Worm (Caenorhabditis elegans) whole organism, L1 larva: ENCODE results near the gene F54B11.10.

ENCODE experiments used
- C16A3.4 ChIP-seq: fragments of 150-350 bp; optimal IDR thresholded peaks from 2 replicates; lab custom pipeline; 2014; ENCODE audit warnings: missing biosample characterization, missing genetic modification characterization
- F16B12.6 ChIP-seq: fragments of 150-350 bp; optimal IDR thresholded peaks from 2 replicates; lab custom pipeline; 2014; ENCODE audit warnings: missing biosample characterization, missing genetic modification characterization
- Y116A8C.19 ChIP-seq: sonication (generic microtip); optimal IDR thresholded peaks from 2 replicates; lab custom pipeline; 2016; ENCODE audit warnings: missing compliant biosample characterization, missing genetic modification characterization, borderline replicate concordance
- alr-1 ChIP-seq: fragments of 200-800 bp; sonication (Bioruptor generic); optimal IDR thresholded peaks from 2 replicates; lab custom pipeline; 2018; ENCODE audit warnings: borderline replicate concordance, mild to moderate bottlenecking, missing genetic modification characterization, missing compliant biosample characterization
- aly-2 ChIP-seq: fragments of 150-350 bp; optimal IDR thresholded peaks from 2 replicates; lab custom pipeline; 2014; ENCODE audit warnings: missing biosample characterization, missing genetic modification characterization
- ceh-82 ChIP-seq, 3 experiments: fragments of 150-350 bp in 1 of 3; sonication (generic microtip) in 2 of 3; optimal IDR thresholded peaks; 2 replicates each; lab custom pipeline; 2014 to 2017; ENCODE audit warnings: missing biosample characterization in 3 of 3, missing genetic modification characterization in 3 of 3
- ceh-90 ChIP-seq: sonication (generic microtip); optimal IDR thresholded peaks from 2 replicates; lab custom pipeline; 2016; ENCODE audit warnings: missing genetic modification characterization, missing compliant biosample characterization
- dpl-1 ChIP-seq, 3 experiments: fragments of 150-350 bp in 2 of 3; sonication (generic microtip) in 1 of 3; optimal IDR thresholded peaks; 2 replicates each; lab custom pipeline; 2014 to 2017; ENCODE audit warnings: missing biosample characterization in 3 of 3, missing genetic modification characterization in 3 of 3, missing genetic modification reagents in 3 of 3
- efl-1 ChIP-seq, 4 experiments: fragments of 150-350 bp; optimal IDR thresholded peaks in 3 of 4; peaks in 1 of 4; 1 replicate in 1 of 4; 2 replicates in 3 of 4; lab custom pipeline; 2014; ENCODE audit warnings: missing biosample characterization in 2 of 4, missing genetic modification characterization in 2 of 4, missing genetic modification reagents in 2 of 4
- efl-3 ChIP-seq: fragments of 200-800 bp; sonication (Bioruptor generic); optimal IDR thresholded peaks from 2 replicates; lab custom pipeline; 2018; ENCODE audit warnings: mild to moderate bottlenecking, missing genetic modification characterization, missing compliant biosample characterization
- elt-2 ChIP-seq: sonication (generic microtip); optimal IDR thresholded peaks from 2 replicates; lab custom pipeline; 2016; ENCODE audit warnings: missing genetic modification characterization, mild to moderate bottlenecking, inconsistent platforms, missing compliant biosample characterization, missing genetic modification reagents
- elt-3 ChIP-seq, 6 experiments: fragments of 150-350 bp in 1 of 6; sonication (generic microtip); optimal IDR thresholded peaks; 2 replicates each; lab custom pipeline; 2017 to 2018; ENCODE audit warnings: missing biosample characterization in 6 of 6, missing genetic modification characterization in 6 of 6, inconsistent platforms in 1 of 6
- ets-5 ChIP-seq: fragments of 200-800 bp; sonication (Bioruptor generic); IDR thresholded peaks from 2 replicates; pipeline ENCODE4 v1.3.6; 2022; ENCODE audit warnings: missing genetic modification characterization, missing compliant biosample characterization
- fkh-10 ChIP-seq: sonication (generic microtip); optimal IDR thresholded peaks from 2 replicates; lab custom pipeline; 2017; ENCODE audit warnings: missing biosample characterization, missing genetic modification reagents, missing genetic modification characterization
- fkh-4 ChIP-seq: sonication (generic microtip); optimal IDR thresholded peaks from 2 replicates; lab custom pipeline; 2016; ENCODE audit warnings: missing compliant biosample characterization, missing genetic modification characterization, borderline replicate concordance
- grh-1 ChIP-seq: fragments of 200-800 bp; sonication (Bioruptor generic); IDR thresholded peaks from 2 replicates; pipeline ENCODE4 v1.3.6; 2022; ENCODE audit warnings: missing genetic modification reagents, missing genetic modification characterization, missing compliant biosample characterization
- irx-1 ChIP-seq: sonication (generic microtip); optimal IDR thresholded peaks from 2 replicates; lab custom pipeline; 2016; ENCODE audit warnings: missing genetic modification characterization, missing compliant biosample characterization
- lin-35 ChIP-seq, 2 experiments: fragments of 150-350 bp; optimal IDR thresholded peaks; 2 replicates each; lab custom pipeline; 2014; ENCODE audit warnings: missing biosample characterization in 2 of 2, missing genetic modification characterization in 2 of 2, missing genetic modification reagents in 2 of 2
- lin-39 ChIP-seq: fragments of 150-350 bp; optimal IDR thresholded peaks from 2 replicates; lab custom pipeline; 2014; ENCODE audit warnings: missing biosample characterization, missing genetic modification reagents, missing genetic modification characterization
- mab-9 ChIP-seq: fragments of 200-800 bp; sonication (Bioruptor generic); IDR thresholded peaks from 2 replicates; pipeline ENCODE4 v1.3.6; 2022; ENCODE audit warnings: missing genetic modification reagents, missing genetic modification characterization, missing compliant biosample characterization
- mep-1 ChIP-seq: fragments of 150-350 bp; optimal IDR thresholded peaks from 2 replicates; lab custom pipeline; 2014; ENCODE audit warnings: missing biosample characterization, missing genetic modification characterization
- nhr-11 ChIP-seq: fragments of 150-350 bp; optimal IDR thresholded peaks from 2 replicates; lab custom pipeline; 2014; ENCODE audit warnings: missing biosample characterization, missing genetic modification characterization
- nhr-12 ChIP-seq: sonication (generic microtip); optimal IDR thresholded peaks from 2 replicates; lab custom pipeline; 2017; ENCODE audit warnings: missing biosample characterization, missing genetic modification characterization
- nhr-28 ChIP-seq: fragments of 150-350 bp; optimal IDR thresholded peaks from 2 replicates; lab custom pipeline; 2014; ENCODE audit warnings: missing biosample characterization, missing genetic modification characterization
- nhr-76 ChIP-seq: sonication (generic microtip); optimal IDR thresholded peaks from 2 replicates; lab custom pipeline; 2017; ENCODE audit warnings: missing biosample characterization, missing genetic modification characterization
- nhr-77 ChIP-seq: fragments of 150-350 bp; optimal IDR thresholded peaks from 2 replicates; lab custom pipeline; 2014; ENCODE audit warnings: missing biosample characterization, missing genetic modification characterization
- pag-3 ChIP-seq: sonication (generic microtip); optimal IDR thresholded peaks from 2 replicates; lab custom pipeline; 2017; ENCODE audit warnings: missing genetic modification characterization, mild to moderate bottlenecking, missing compliant biosample characterization, antibody characterized with exemption, borderline replicate concordance; ENCODE audit not compliant: insufficient read depth
- pqm-1 ChIP-seq: sonication (generic microtip); optimal IDR thresholded peaks from 3 replicates; lab custom pipeline; 2017; ENCODE audit warnings: missing biosample characterization, missing genetic modification characterization
- rnt-1 ChIP-seq: sonication (generic microtip); optimal IDR thresholded peaks from 2 replicates; lab custom pipeline; 2016; ENCODE audit warnings: mild to moderate bottlenecking, missing genetic modification characterization, moderate library complexity, missing compliant biosample characterization
- swsn-7 ChIP-seq: sonication (generic microtip); optimal IDR thresholded peaks from 2 replicates; lab custom pipeline; 2016; ENCODE audit warnings: missing genetic modification characterization, missing compliant biosample characterization
- ztf-11 ChIP-seq, 2 experiments: sonication (generic microtip); optimal IDR thresholded peaks; 2 replicates each; lab custom pipeline; 2016 to 2017; ENCODE audit warnings: missing genetic modification characterization in 2 of 2, missing biosample characterization in 1 of 2, missing compliant biosample characterization in 1 of 2

The F54B11.10 gene

DNA sequence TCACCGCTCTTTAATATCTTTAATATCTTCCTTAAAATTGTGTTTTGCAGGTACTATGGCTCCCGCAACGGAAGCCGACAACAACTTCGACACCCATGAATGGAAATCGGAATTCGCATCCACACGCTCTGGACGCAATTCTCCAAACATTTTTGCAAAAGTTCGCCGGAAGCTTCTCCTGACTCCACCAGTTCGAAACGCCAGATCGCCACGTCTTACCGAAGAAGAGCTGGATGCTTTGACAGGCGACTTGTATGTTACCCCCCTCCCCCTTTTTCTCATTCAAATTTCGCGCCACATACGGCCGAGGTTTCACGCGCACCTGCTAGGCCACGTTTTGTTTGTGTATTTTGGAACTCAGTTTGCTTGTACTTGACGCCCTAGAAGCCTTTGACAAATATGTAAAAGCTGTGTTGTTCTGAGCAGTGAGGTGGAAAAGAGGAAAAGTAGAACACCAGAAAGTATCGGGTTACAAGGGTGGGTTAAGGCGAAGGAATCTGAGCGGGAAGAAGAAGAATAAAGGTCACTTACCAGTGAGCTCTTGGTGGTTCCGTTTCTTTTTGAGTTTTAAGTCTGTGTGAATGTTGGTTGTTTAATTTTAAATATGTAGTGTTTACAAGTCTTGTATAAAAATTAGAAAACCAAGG lies 2.9 kb downstream of the F54B11.10 start, which contains the start of gene unc-84 (continued):
- TF ChIP-seq rnt-1 (tag; lab: Kevin White, UChicago): peak; percentile 59
- peak; percentile 45 to 77 for TF ChIP-seq lin-35 (GFP tag; optimal IDR thresholded peaks at IDR 0.05; lab: Kevin White, UChicago)
- no peak for TF ChIP-seq Y116A8C.19 (tag; lab: Kevin White, UChicago)
- TF ChIP-seq nhr-28 (tag; lab: Kevin White, UChicago): no peak
- no peak for TF ChIP-seq aly-2 (tag; lab: Kevin White, UChicago)
- TF ChIP-seq ceh-82 (tag; optimal IDR thresholded peaks at IDR 0.05; lab: Kevin White, UChicago): no peak
- peak; percentile 54 to 78 (median 68) for TF ChIP-seq dpl-1 (GFP tag; optimal IDR thresholded peaks at IDR 0.05; lab: Kevin White, UChicago)
- no peak for TF ChIP-seq mep-1 (tag; lab: Kevin White, UChicago)
- TF ChIP-seq ztf-11 (tag; optimal IDR thresholded peaks at IDR 0.05; lab: Kevin White, UChicago): peak in 1 of 2 experiments; percentile 35
- TF ChIP-seq nhr-76 (tag; lab: Kevin White, UChicago): no peak
- TF ChIP-seq F16B12.6: no peak
- no peak for TF ChIP-seq pag-3 (tag; lab: Kevin White, UChicago)
- TF ChIP-seq ceh-90: peak; percentile 38

DNA sequence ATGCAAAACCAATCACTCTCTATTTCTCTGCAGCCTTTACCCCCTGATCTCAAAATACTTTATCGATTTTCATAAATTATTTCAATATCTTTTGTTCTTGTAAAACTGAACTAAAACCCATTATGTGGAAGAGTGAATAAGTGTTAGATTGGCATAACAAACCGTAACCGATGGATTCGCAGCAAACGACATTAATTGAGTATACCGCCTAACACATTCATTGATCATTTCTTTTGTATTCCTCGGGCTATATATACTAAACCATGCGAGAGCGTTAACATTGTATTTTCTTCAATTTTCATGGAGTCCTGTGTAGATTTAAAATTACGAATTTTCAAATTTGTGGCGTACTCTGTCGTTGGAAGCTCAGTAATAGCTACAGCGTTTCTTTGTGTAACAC lies 7.8 kb downstream of the F54B11.10 start, which contains the start of gene col-9:
col-9 (plus strand) TSS at position 301 of the 400 bp plus-strand sequence.
- TF ChIP-seq nhr-76 (tag; lab: Kevin White, UChicago) (no peak), nhr-12 (no peak), efl-1 (optimal IDR thresholded peaks at IDR 0.05; lab: Kevin White, UChicago) (no peak), efl-1 (GFP tag; optimal IDR thresholded peaks at IDR 0.05 in 1 of 2; lab: Kevin White, UChicago) (peak in 1 of 2 experiments; percentile 80), fkh-4 (tag; lab: Kevin White, UChicago) (no peak), alr-1 (tag; lab: Kevin White, UChicago) (no peak), ets-5 (GFP tag; lab: Robert Waterston, UW) (no peak), C16A3.4 (no peak)
- TF ChIP-seq, all 84 proteins: peak for 1

DNA sequence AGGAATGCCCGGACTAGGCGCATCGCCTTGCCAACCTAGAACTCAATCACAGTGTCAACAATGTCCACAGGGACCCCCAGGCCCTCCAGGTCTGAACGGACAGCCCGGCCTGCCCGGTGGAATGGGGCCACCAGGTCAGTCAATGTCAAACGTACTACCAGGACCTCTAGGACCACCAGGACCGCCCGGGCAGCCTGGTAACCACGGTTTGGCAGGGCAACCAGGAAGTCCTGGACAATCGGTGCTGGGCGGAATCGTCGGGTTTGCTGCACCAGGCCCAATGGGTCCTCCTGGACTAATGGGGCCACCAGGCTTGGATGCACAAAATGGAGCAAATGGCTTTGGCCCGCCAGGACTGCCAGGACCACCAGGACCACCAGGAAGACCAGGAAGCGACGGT lies 8.8 kb downstream of the F54B11.10 start:
- TF ChIP-seq grh-1 (GFP tag; lab: Robert Waterston, UW): 0 out of 2 replicates have a peak, but pooled peaks have one; percentile 17
- TF ChIP-seq lin-35 (GFP tag; optimal IDR thresholded peaks at IDR 0.05; lab: Kevin White, UChicago): no peak
- TF ChIP-seq pqm-1 (tag; lab: Kevin White, UChicago): no peak

DNA sequence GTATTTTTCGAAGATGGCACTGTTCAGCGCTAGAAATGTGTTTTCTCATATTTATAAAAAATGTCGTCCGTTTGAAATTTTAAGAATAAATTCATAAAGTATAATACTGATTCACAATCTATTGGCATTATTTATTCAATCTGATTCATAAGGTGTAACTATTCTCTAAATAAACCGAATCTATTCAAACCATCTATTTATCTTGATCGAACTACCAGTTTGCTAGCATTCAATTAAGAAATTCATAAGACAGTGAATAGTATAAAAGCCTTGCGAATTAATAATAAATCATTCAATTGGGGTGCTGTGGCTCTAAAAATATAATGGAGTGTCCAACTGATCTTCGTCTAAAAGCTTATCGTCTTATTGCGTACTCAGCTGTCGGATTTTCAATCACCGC lies 9.3 kb downstream of the F54B11.10 start, which contains the start of gene col-44:
col-44 (plus strand) TSS at position 301 of the 400 bp plus-strand sequence.
- no peak for TF ChIP-seq lin-39 (tag; lab: Kevin White, UChicago)
- TF ChIP-seq elt-2 (tag; lab: Kevin White, UChicago): no peak
- TF ChIP-seq fkh-10 (GFP tag; lab: Kevin White, UChicago): no peak
- TF ChIP-seq swsn-7 (tag; lab: Kevin White, UChicago): no peak
- TF ChIP-seq elt-3 (tag; optimal IDR thresholded peaks at IDR 0.05; lab: Kevin White, UChicago): no peak
- TF ChIP-seq lin-35 (GFP tag; optimal IDR thresholded peaks at IDR 0.05; lab: Kevin White, UChicago): no peak
- TF ChIP-seq nhr-77 (tag; lab: Kevin White, UChicago): no peak
- no peak for TF ChIP-seq nhr-28 (tag; lab: Kevin White, UChicago)
- TF ChIP-seq efl-3 (GFP tag; lab: Kevin White, UChicago): no peak
- TF ChIP-seq fkh-4 (tag; lab: Kevin White, UChicago): no peak
- no peak for TF ChIP-seq irx-1 (tag; lab: Kevin White, UChicago)
- TF ChIP-seq nhr-11 (tag; lab: Kevin White, UChicago): no peak
- TF ChIP-seq efl-1 (optimal IDR thresholded peaks at IDR 0.05; lab: Kevin White, UChicago): no peak
- no peak for TF ChIP-seq efl-1 (GFP tag; optimal IDR thresholded peaks at IDR 0.05 in 1 of 2; lab: Kevin White, UChicago)
- TF ChIP-seq mab-9 (GFP tag; lab: Robert Waterston, UW): no peak
- TF ChIP-seq, all 84 proteins: peak for 0
